Worm (Caenorhabditis elegans): ENCODE data around the gene hpr-17.

hpr-17 gene

ce11 chrII:13167493-13167892, 10.6 kb upstream of the hpr-17 start:
- TF ChIP-seq unc-62 (GFP tag; optimal IDR thresholded peaks at IDR 0.05), result no peak

ce11 chrII:13165683-13166259, 8.9 kb upstream of the hpr-17 start, which contains the start of gene moe-3:
moe-3 (minus strand) TSS chrII:13165733.
- TF ChIP-seq unc-62 (GFP tag; optimal IDR thresholded peaks at IDR 0.05), result no peak

ce11 chrII:13164062-13164461, 7.2 kb upstream of the hpr-17 start:
- TF ChIP-seq unc-62 (GFP tag; optimal IDR thresholded peaks at IDR 0.05), result no peak

- TF ChIP-seq unc-62 (GFP tag; optimal IDR thresholded peaks at IDR 0.05), result no peak
Observed at ce11 chrII:13163009-13163408, 6.2 kb upstream of the hpr-17 start.

- TF ChIP-seq unc-62 (GFP tag; optimal IDR thresholded peaks at IDR 0.05), result no peak
Observed at ce11 chrII:13159869-13160268, 3.0 kb upstream of the hpr-17 start.

ce11 chrII:13156071-13156470, 776 bp downstream of the hpr-17 start:
- TF ChIP-seq unc-62 (GFP tag; optimal IDR thresholded peaks at IDR 0.05), result no peak

- TF ChIP-seq unc-62 (GFP tag; optimal IDR thresholded peaks at IDR 0.05), result no peak
Observed at ce11 chrII:13153299-13153698, 3.5 kb downstream of the hpr-17 start, which contains the start of gene spe-18. spe-18 (minus strand) TSS chrII:13153399.

ce11 chrII:13152409-13152808, 4.4 kb downstream of the hpr-17 start:
- no peak for TF ChIP-seq unc-62 (GFP tag; optimal IDR thresholded peaks at IDR 0.05)

ce11 chrII:13149965-13150364, 6.9 kb downstream of the hpr-17 start:
- TF ChIP-seq unc-62 (GFP tag; optimal IDR thresholded peaks at IDR 0.05), result no peak

ce11 chrII:13148247-13148646, 8.6 kb downstream of the hpr-17 start:
- no peak for TF ChIP-seq unc-62 (GFP tag; optimal IDR thresholded peaks at IDR 0.05)

ce11 chrII:13145204-13145603, 11.6 kb downstream of the hpr-17 start, which contains the start of gene mltn-1:
mltn-1 (minus strand) TSS chrII:13145225.
- no peak for TF ChIP-seq unc-62 (GFP tag; optimal IDR thresholded peaks at IDR 0.05)

ce11 chrII:13142372-13142771, 14.5 kb downstream of the hpr-17 start:
- TF ChIP-seq unc-62 (GFP tag; optimal IDR thresholded peaks at IDR 0.05), result no peak

ce11 chrII:13139573-13139972, 17.3 kb downstream of the hpr-17 start:
- no peak for TF ChIP-seq unc-62 (GFP tag; optimal IDR thresholded peaks at IDR 0.05)

- no peak for TF ChIP-seq unc-62 (GFP tag; optimal IDR thresholded peaks at IDR 0.05)
Observed at ce11 chrII:13130576-13130975, 26.3 kb downstream of the hpr-17 start.

- TF ChIP-seq unc-62 (GFP tag; optimal IDR thresholded peaks at IDR 0.05), result no peak
Observed at ce11 chrII:13129602-13130001, 27.2 kb downstream of the hpr-17 start, which contains the start of gene F29C12.6. F29C12.6 (plus strand) TSS chrII:13129902.

- TF ChIP-seq unc-62 (GFP tag; optimal IDR thresholded peaks at IDR 0.05), result no peak
Observed at ce11 chrII:13122720-13123119, 34.1 kb downstream of the hpr-17 start, which contains the start of gene bath-45. bath-45 (plus strand) TSS chrII:13123020.

- TF ChIP-seq unc-62 (GFP tag; optimal IDR thresholded peaks at IDR 0.05), result no peak
Observed at ce11 chrII:13117135-13117534, 39.7 kb downstream of the hpr-17 start, which contains the start of gene gfm-1. gfm-1 (plus strand) TSS chrII:13117483.

ce11 chrII:13116710-13117109, 40.1 kb downstream of the hpr-17 start, which contains the start of gene rict-1:
rict-1 (minus strand) TSS chrII:13116810.
- no peak for TF ChIP-seq unc-62 (GFP tag; optimal IDR thresholded peaks at IDR 0.05)
